Fruit fly (Drosophila melanogaster): Measurements from ENCODE around the gene RpS21.

dm6 chr2L:2839850-2840249 is 16.0 kb upstream of the RpS21 start, which contains the start of gene CG2975:
- TF ChIP-seq kah (GFP tag; optimal IDR thresholded peaks at IDR 0.05) (no peak), Myb (GFP tag; optimal IDR thresholded peaks at IDR 0.05) (no peak), ap (GFP tag; IDR thresholded peaks at IDR 0.05) (no peak), corto (GFP tag; optimal IDR thresholded peaks at IDR 0.05) (no peak), CG7928 (GFP tag; optimal IDR thresholded peaks at IDR 0.05) (no peak), unc-4 (GFP tag; IDR thresholded peaks at IDR 0.05; ENCODE audit: partially characterized antibody) (no peak), CG2116 (GFP tag; optimal IDR thresholded peaks at IDR 0.05) (no peak), Dip3 (GFP tag; optimal IDR thresholded peaks at IDR 0.05) (no peak), Elba2 (GFP tag; optimal IDR thresholded peaks at IDR 0.05) (no peak), ro (GFP tag; IDR thresholded peaks at IDR 0.05) (no peak), B-H2 (GFP tag; optimal IDR thresholded peaks at IDR 0.05) (no peak), tgo (GFP tag; IDR thresholded peaks at IDR 0.05) (no peak)

Measured in whole organism, embryonic.